Fruit fly (Drosophila melanogaster): ENCODE results near the gene CG6163.

CG6163 gene

DNA sequence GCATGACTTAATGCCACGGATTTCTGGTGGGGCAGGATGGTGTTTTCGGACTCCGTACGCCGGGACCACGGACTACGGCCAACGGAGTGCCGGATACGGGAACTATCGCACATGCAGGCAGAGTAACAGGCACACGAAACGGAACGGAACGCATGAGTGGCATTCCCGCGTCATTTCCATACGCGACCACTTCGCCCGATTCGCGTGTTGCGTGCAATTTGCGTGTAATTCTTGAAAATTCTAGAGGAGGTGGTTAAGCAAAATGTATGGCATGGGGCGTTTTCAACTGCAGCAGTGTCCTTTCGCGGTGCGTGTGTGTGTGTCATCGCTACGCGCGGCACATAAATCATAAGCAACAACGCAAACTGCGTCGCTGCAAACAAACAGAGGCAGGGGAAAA is 35.6 kb upstream of the CG6163 start:
- no peak for TF ChIP-seq fd96Ca (GFP tag; IDR thresholded peaks at IDR 0.05)
- no peak for TF ChIP-seq CG32121 (GFP tag; IDR thresholded peaks at IDR 0.05)
- 0 out of 3 replicates have a peak, but pooled peaks have one; percentile 41 for TF ChIP-seq CG4496 (GFP tag; IDR thresholded peaks at IDR 0.05)
- TF ChIP-seq CG9948 (tag; optimal IDR thresholded peaks at IDR 0.05) = no peak
- TF ChIP-seq CG13204 (GFP tag; optimal IDR thresholded peaks at IDR 0.05) = no peak
- no peak for TF ChIP-seq CG14655 (GFP tag; optimal IDR thresholded peaks at IDR 0.05)

DNA sequence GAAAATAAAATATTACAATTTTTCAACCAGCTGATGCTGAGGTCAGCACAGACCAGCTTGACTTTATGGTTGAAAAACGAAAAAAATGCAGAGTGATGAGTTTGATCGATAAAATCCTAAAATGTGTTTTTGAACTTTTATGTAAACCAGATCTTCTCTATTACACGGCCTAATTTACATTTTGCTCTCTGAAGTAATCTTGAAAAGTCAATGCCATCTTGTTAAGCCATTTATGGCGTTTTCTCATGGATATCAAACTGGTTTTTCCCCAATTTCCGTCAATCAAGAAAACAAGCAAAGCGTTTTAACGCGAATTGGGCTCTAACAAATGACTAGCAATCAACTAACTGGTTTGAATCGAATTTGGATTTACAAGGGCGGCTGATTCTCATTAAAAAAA is 34.8 kb upstream of the CG6163 start:
- no peak for TF ChIP-seq EcR (GFP tag; optimal IDR thresholded peaks at IDR 0.05)
- no peak for TF ChIP-seq CG13204 (GFP tag; optimal IDR thresholded peaks at IDR 0.05)
- TF ChIP-seq fd96Ca (GFP tag; IDR thresholded peaks at IDR 0.05) = no peak
- TF ChIP-seq D1 (tag; optimal IDR thresholded peaks at IDR 0.05) = no peak
- no peak for TF ChIP-seq gl (tag; optimal IDR thresholded peaks at IDR 0.05)
- no peak for TF ChIP-seq Snoo (tag; optimal IDR thresholded peaks at IDR 0.05)
- TF ChIP-seq CG15710 (tag; optimal IDR thresholded peaks at IDR 0.05) = no peak
- no peak for TF ChIP-seq CG4496 (GFP tag; IDR thresholded peaks at IDR 0.05)
- TF ChIP-seq CG8301 (tag; optimal IDR thresholded peaks at IDR 0.05) = no peak
- no peak for TF ChIP-seq Pif1A (GFP tag; optimal IDR thresholded peaks at IDR 0.05)
- no peak for TF ChIP-seq Pif1B (GFP tag; optimal IDR thresholded peaks at IDR 0.05)

DNA sequence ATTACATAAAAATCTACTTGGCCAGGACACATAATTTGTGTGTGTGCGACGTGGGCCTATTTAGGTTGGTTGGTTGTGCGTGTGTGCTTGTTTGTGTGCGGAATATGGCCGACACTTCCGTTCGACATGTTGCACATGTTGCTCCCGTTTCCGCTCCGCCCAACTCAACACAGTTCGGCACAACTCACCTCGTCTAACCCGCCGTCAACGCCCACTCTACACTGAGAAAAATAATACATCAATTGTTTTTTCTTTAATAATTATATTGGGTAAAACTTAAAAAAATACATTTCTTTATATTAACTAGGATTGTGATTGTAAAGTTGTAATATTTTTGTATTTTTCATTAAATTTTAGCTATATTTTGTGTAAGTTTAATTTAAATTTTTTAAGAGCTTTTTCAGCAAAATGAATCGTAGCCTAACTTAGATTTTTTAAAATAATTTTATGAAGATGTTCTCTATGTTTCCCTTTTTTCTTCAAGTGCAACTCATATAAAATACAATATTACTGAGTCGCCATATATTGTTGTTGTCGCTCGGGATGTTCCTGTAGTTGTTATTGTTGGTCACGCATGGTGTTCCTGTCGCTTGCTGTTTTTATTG is 33.9 kb upstream of the CG6163 start:
- TF ChIP-seq CG32121 (GFP tag; IDR thresholded peaks at IDR 0.05) (no peak), Snoo (tag; optimal IDR thresholded peaks at IDR 0.05) (no peak), CG17806 (tag; optimal IDR thresholded peaks at IDR 0.05) (no peak), CG8301 (tag; optimal IDR thresholded peaks at IDR 0.05) (no peak), Pif1A (GFP tag; optimal IDR thresholded peaks at IDR 0.05) (no peak), CG8159 (tag; optimal IDR thresholded peaks at IDR 0.05) (peak; percentile 52), CG34367 (tag; optimal IDR thresholded peaks at IDR 0.05) (no peak), CG14655 (GFP tag; optimal IDR thresholded peaks at IDR 0.05) (peak; percentile 24), CG9948 (tag; optimal IDR thresholded peaks at IDR 0.05) (peak; percentile 38), CG15710 (tag; optimal IDR thresholded peaks at IDR 0.05) (peak; percentile 43)

DNA sequence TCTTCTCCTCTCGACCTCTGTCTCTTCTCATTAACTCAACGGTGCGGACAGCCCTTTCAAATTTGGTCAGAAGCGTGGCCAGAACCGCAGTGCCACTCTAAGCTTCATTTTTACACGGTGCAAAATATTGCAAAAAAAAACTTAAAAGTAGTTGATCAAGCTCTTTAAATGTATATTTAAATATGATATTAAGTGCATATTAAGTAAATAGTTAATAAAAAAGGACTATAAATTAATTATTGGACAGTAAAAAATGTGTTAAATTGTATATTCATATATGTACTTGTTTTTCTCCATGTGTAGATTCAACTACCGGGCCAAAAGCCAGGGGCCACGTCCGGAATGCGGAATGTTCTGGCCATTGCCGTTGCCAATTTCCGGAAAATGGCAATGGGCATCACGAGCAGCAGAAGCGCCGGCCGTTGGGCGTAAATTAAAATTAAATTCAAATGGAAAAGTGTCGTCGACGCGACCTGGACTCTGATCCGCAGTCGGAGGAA is 32.5 kb upstream of the CG6163 start, which contains the start of gene CG44362:
TSS of gene CG44362 (plus strand) at position 450 of the 500 bp plus-strand sequence.
- no peak for TF ChIP-seq CG17806 (tag; optimal IDR thresholded peaks at IDR 0.05)
- peak; percentile 5 for TF ChIP-seq CG14655 (GFP tag; optimal IDR thresholded peaks at IDR 0.05)

DNA sequence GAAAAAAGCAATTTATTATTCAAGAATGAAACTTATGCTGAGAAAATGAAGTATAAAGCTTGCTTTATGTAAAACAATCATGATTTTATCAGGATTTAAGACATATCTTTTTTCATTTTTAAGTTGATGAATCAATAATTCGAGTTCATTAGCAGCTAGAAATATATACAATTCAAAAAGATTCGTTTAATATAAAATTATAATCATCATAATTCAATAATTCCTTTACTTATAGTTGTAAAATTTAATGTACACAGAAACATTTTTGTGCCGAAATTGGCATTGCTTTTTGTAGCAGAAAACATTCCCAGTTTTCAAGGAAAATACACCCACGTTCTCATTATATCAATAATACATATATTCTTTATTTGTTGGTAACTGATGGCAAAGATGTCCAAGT is 29.7 kb upstream of the CG6163 start, which contains the start of gene CG11726:
TSS of gene CG11726 (plus strand) at position 301 of the 400 bp plus-strand sequence.
- TF ChIP-seq Pif1A (GFP tag; optimal IDR thresholded peaks at IDR 0.05) (no peak), CG13204 (GFP tag; optimal IDR thresholded peaks at IDR 0.05) (no peak), CG32121 (GFP tag; IDR thresholded peaks at IDR 0.05) (no peak), CG8159 (tag; optimal IDR thresholded peaks at IDR 0.05) (no peak), D1 (tag; optimal IDR thresholded peaks at IDR 0.05) (no peak), CG8301 (tag; optimal IDR thresholded peaks at IDR 0.05) (no peak), CG10348 (GFP tag; IDR thresholded peaks at IDR 0.05) (no peak), CG14655 (GFP tag; optimal IDR thresholded peaks at IDR 0.05) (no peak), CG9948 (tag; optimal IDR thresholded peaks at IDR 0.05) (no peak), rn (GFP tag; IDR thresholded peaks at IDR 0.05) (no peak), gl (tag; optimal IDR thresholded peaks at IDR 0.05) (no peak), Snoo (tag; optimal IDR thresholded peaks at IDR 0.05) (no peak), fd96Ca (GFP tag; IDR thresholded peaks at IDR 0.05) (no peak), CG17806 (tag; optimal IDR thresholded peaks at IDR 0.05) (no peak)

DNA sequence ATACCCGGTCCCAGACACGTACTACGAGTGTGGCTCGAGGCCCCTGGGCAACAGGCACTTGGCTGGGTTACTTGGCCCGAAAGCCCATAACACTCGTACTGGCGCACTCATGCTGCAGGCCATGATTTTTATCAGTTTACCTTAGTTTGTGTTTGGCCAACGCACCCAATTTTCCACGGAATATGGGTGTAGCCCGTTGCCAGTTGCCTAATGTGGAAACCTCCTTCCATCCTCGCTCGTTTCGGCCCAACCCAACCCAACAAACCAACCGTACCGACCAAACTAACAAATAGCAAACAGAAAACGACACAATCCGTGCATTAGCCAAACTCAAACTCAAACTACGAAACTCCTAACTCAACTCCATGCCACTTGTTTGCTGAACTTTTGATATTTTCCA is 29.1 kb upstream of the CG6163 start:
- TF ChIP-seq EcR (GFP tag; optimal IDR thresholded peaks at IDR 0.05) (no peak), D1 (tag; optimal IDR thresholded peaks at IDR 0.05) (no peak), CG34367 (tag; optimal IDR thresholded peaks at IDR 0.05) (no peak), Ets98B (GFP tag; IDR thresholded peaks at IDR 0.05) (no peak), CG4496 (GFP tag; IDR thresholded peaks at IDR 0.05) (peak; percentile 32; the same call in 1 of the 3 replicates), fd96Ca (GFP tag; IDR thresholded peaks at IDR 0.05) (no peak)

DNA sequence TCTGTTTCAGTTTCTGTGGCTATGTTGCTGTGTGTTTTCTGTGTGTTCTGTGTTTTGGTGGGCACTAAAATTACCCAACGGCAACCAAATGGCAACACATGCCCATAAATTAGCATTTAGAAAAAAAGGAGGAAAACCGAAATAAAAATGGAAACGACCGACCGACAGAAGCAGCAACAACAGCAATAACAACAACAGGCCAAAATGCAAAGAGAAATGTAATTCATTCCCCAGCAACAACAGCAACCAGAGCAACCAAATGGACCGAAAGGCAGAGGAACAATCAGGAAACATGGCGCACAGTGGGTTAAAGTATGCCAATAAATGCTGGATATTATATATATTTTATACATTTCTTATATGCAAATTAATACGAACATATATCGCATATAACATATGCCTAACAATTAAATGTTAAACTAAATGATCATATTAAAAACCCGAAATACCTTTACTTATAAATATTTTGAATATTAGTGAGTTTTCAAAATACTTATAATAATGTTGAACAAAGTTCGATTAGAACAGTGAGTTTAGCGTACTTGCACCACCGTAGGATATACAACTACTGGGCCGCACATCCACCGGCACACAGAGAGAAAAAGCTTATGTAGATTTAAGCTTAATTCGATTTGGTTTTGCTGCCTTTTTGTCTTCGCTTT is 24.4 kb upstream of the CG6163 start:
- TF ChIP-seq CG4496 (GFP tag; IDR thresholded peaks at IDR 0.05) = peak; percentile 13; the same call in 1 of the 3 replicates
- peak; percentile 49 for TF ChIP-seq Ets98B (GFP tag; IDR thresholded peaks at IDR 0.05)
- TF ChIP-seq fd96Ca (GFP tag; IDR thresholded peaks at IDR 0.05) = 0 out of 3 replicates have a peak, but pooled peaks have one; percentile 32
- peak; percentile 80 for TF ChIP-seq CG8159 (tag; optimal IDR thresholded peaks at IDR 0.05)
- TF ChIP-seq EcR (GFP tag; optimal IDR thresholded peaks at IDR 0.05) = no peak
- peak; percentile 51 for TF ChIP-seq CG34367 (tag; optimal IDR thresholded peaks at IDR 0.05)
- peak; percentile 85 for TF ChIP-seq CG15710 (tag; optimal IDR thresholded peaks at IDR 0.05)
- TF ChIP-seq D1 (tag; optimal IDR thresholded peaks at IDR 0.05) = peak; percentile 48
- TF ChIP-seq Snoo (tag; optimal IDR thresholded peaks at IDR 0.05) = peak; percentile 70
- peak; percentile 69 for TF ChIP-seq CG32121 (GFP tag; IDR thresholded peaks at IDR 0.05)
- TF ChIP-seq CG9948 (tag; optimal IDR thresholded peaks at IDR 0.05) = peak; percentile 58
- peak; percentile 71; the same call in 1 of the 2 replicates for TF ChIP-seq CG12605 (GFP tag; IDR thresholded peaks at IDR 0.05)
- TF ChIP-seq CG17806 (tag; optimal IDR thresholded peaks at IDR 0.05) = peak; percentile 63
- TF ChIP-seq CG8301 (tag; optimal IDR thresholded peaks at IDR 0.05) = peak; percentile 54
- TF ChIP-seq CG13204 (GFP tag; optimal IDR thresholded peaks at IDR 0.05) = peak; percentile 9
- TF ChIP-seq rn (GFP tag; IDR thresholded peaks at IDR 0.05) = 0 out of 2 replicates have a peak, but pooled peaks have one; percentile 39
- no peak for TF ChIP-seq gl (tag; optimal IDR thresholded peaks at IDR 0.05)
- peak; percentile 72 for TF ChIP-seq Pif1B (GFP tag; optimal IDR thresholded peaks at IDR 0.05)
- peak; percentile 83 for TF ChIP-seq CG14655 (GFP tag; optimal IDR thresholded peaks at IDR 0.05)
- no peak for TF ChIP-seq CG10348 (GFP tag; IDR thresholded peaks at IDR 0.05)
- TF ChIP-seq Pif1A (GFP tag; optimal IDR thresholded peaks at IDR 0.05) = peak; percentile 77

All from whole organism, pupa.